Fruit fly (Drosophila melanogaster) whole organism, embryonic: Measurements from ENCODE around the gene Blm.

ENCODE experiments used
- CG16779 ChIP-seq: fragments of 200-800 bp; sonication (Bioruptor generic); IDR thresholded peaks from 2 replicates; pipeline ENCODE4 v1.3.6; 2022; ENCODE audit warnings: missing biosample characterization, missing genetic modification characterization
- CG6654 ChIP-seq: fragments of 200-800 bp; sonication (Bioruptor generic); optimal IDR thresholded peaks from 2 replicates; lab custom pipeline; 2017; ENCODE audit warnings: missing biosample characterization, mild to moderate bottlenecking, missing genetic modification characterization
- CG6791 ChIP-seq: fragments of 200-800 bp; sonication (Bioruptor generic); IDR thresholded peaks from 3 replicates; pipeline ENCODE4 v1.3.6; 2022; ENCODE audit warnings: missing biosample characterization, missing genetic modification characterization; ENCODE audit not compliant: partially characterized antibody
- CG7928 ChIP-seq: fragments of 200-800 bp; sonication (Bioruptor generic); optimal IDR thresholded peaks from 2 replicates; lab custom pipeline; 2017; ENCODE audit warnings: missing biosample characterization, mild to moderate bottlenecking, missing genetic modification characterization
- Dll ChIP-seq: fragments of 200-800 bp; sonication (Bioruptor generic); IDR thresholded peaks from 4 replicates; pipeline ENCODE4 v1.3.6; 2022; ENCODE audit warnings: missing biosample characterization, missing genetic modification characterization; ENCODE audit not compliant: partially characterized antibody
- Lpt ChIP-seq: fragments of >200 bp; optimal IDR thresholded peaks from 2 replicates; lab custom pipeline; 2018; ENCODE audit warnings: missing biosample characterization, missing genetic modification characterization
- Mad ChIP-seq: fragments of 200-800 bp; sonication (Bioruptor generic); optimal IDR thresholded peaks from 2 replicates; lab custom pipeline; 2016; ENCODE audit warnings: missing biosample characterization, missing genetic modification characterization
- Sin3A ChIP-seq: fragments of >200 bp; optimal IDR thresholded peaks from 2 replicates; lab custom pipeline; 2018
- TFAM ChIP-seq: fragments of 200-800 bp; sonication (Bioruptor generic); optimal IDR thresholded peaks from 2 replicates; lab custom pipeline; 2017; ENCODE audit warnings: missing biosample characterization, missing genetic modification characterization, inconsistent platforms
- h ChIP-seq: fragments of >200 bp; optimal IDR thresholded peaks from 2 replicates; lab custom pipeline; 2017
- psq ChIP-seq: fragments of 200-800 bp; sonication (Bioruptor generic); optimal IDR thresholded peaks from 2 replicates; lab custom pipeline; 2017; ENCODE audit warnings: missing biosample characterization, missing genetic modification characterization

dm6 chr3R:11721593-11721992 lies 20.0 kb downstream of the Blm start, which contains the start of gene CG12594:
- TF ChIP-seq h (lab: Kevin White, UChicago): no peak
- TF ChIP-seq psq (GFP tag; lab: Kevin White, UChicago): no peak
- no peak for TF ChIP-seq Dll
- TF ChIP-seq CG6654: no peak
- TF ChIP-seq TFAM: no peak
- TF ChIP-seq CG6791 (GFP tag; lab: Robert Waterston, UW): no peak
- no peak for TF ChIP-seq CG7928 (GFP tag; lab: Kevin White, UChicago)
- TF ChIP-seq Lpt (GFP tag; lab: Kevin White, UChicago): no peak
- TF ChIP-seq Sin3A (lab: Kevin White, UChicago): no peak
- TF ChIP-seq CG16779 (GFP tag; lab: Robert Waterston, UW): no peak
- TF ChIP-seq Mad (GFP tag; lab: Kevin White, UChicago): no peak
